Worm (Caenorhabditis elegans) whole organism, L2 larva: Measurements from ENCODE around the gene srz-99.

Experiments used
- C34F6.9 ChIP-seq: fragments of 150-350 bp; optimal IDR thresholded peaks from 2 replicates; lab custom pipeline; 2014; ENCODE audit warnings: missing biosample characterization, missing genetic modification characterization
- F13H6.1 ChIP-seq: sonication (generic microtip); optimal IDR thresholded peaks from 2 replicates; lab custom pipeline; 2016; ENCODE audit warnings: missing genetic modification characterization, missing compliant biosample characterization
- ZK546.5 ChIP-seq: sonication (generic microtip); optimal IDR thresholded peaks from 2 replicates; lab custom pipeline; 2017; ENCODE audit warnings: missing biosample characterization, missing genetic modification characterization
- alr-1 ChIP-seq: fragments of 150-350 bp; optimal IDR thresholded peaks from 2 replicates; lab custom pipeline; 2014; ENCODE audit warnings: missing biosample characterization, missing genetic modification characterization
- aly-2 ChIP-seq: fragments of 150-350 bp; optimal IDR thresholded peaks from 2 replicates; lab custom pipeline; 2014; ENCODE audit warnings: missing biosample characterization, missing genetic modification characterization
- ama-1 ChIP-seq: fragments of 150-350 bp; optimal IDR thresholded peaks from 2 replicates; lab custom pipeline; 2018; ENCODE audit warnings: inconsistent platforms
- ceh-16 ChIP-seq: fragments of 150-350 bp; optimal IDR thresholded peaks from 2 replicates; lab custom pipeline; 2014; ENCODE audit warnings: missing biosample characterization, missing genetic modification characterization
- ceh-82 ChIP-seq: fragments of 150-350 bp; optimal IDR thresholded peaks from 2 replicates; lab custom pipeline; 2014; ENCODE audit warnings: missing biosample characterization, missing genetic modification characterization
- dmd-4 ChIP-seq: sonication (generic microtip); optimal IDR thresholded peaks from 2 replicates; lab custom pipeline; 2017; ENCODE audit warnings: missing biosample characterization, missing genetic modification characterization
- egl-27 ChIP-seq: sonication (generic microtip); optimal IDR thresholded peaks from 3 replicates; lab custom pipeline; 2017; ENCODE audit warnings: missing biosample characterization, missing genetic modification reagents, missing genetic modification characterization
- elt-1 ChIP-seq: fragments of 150-350 bp; optimal IDR thresholded peaks from 2 replicates; lab custom pipeline; 2014; ENCODE audit warnings: missing biosample characterization, missing genetic modification characterization
- fos-1 ChIP-seq: fragments of 150-350 bp; optimal IDR thresholded peaks from 2 replicates; lab custom pipeline; 2014; ENCODE audit warnings: missing biosample characterization, missing genetic modification characterization
- gmeb-1 ChIP-seq: fragments of 150-350 bp; optimal IDR thresholded peaks from 2 replicates; lab custom pipeline; 2014; ENCODE audit warnings: missing biosample characterization, missing genetic modification characterization
- lin-11 ChIP-seq: fragments of 150-350 bp; sonication (generic microtip); optimal IDR thresholded peaks from 2 replicates; lab custom pipeline; 2014; ENCODE audit warnings: missing biosample characterization, missing genetic modification characterization, inconsistent platforms, mixed read lengths
- lin-13 ChIP-seq: fragments of 150-350 bp; optimal IDR thresholded peaks from 2 replicates; lab custom pipeline; 2014; ENCODE audit warnings: missing biosample characterization, missing genetic modification reagents, missing genetic modification characterization
- lin-39 ChIP-seq: fragments of 150-350 bp; optimal IDR thresholded peaks from 2 replicates; lab custom pipeline; 2014; ENCODE audit warnings: missing biosample characterization, missing genetic modification reagents, missing genetic modification characterization
- lsy-2 ChIP-seq, 2 experiments: fragments of 150-350 bp in 1 of 2; sonication (generic microtip) in 1 of 2; optimal IDR thresholded peaks; 2 replicates each; lab custom pipeline; 2014 to 2017; ENCODE audit warnings: missing biosample characterization in 2 of 2, missing genetic modification characterization in 2 of 2
- mab-5 ChIP-seq: fragments of 150-350 bp; optimal IDR thresholded peaks from 2 replicates; lab custom pipeline; 2014; ENCODE audit warnings: missing biosample characterization, missing genetic modification characterization
- mbf-1 ChIP-seq: sonication (generic microtip); optimal IDR thresholded peaks from 2 replicates; lab custom pipeline; 2017; ENCODE audit warnings: missing biosample characterization, missing genetic modification characterization
- mdl-1 ChIP-seq, 2 experiments: fragments of 150-350 bp in 1 of 2; sonication (generic microtip) in 1 of 2; optimal IDR thresholded peaks; 2 replicates each; lab custom pipeline; 2017; ENCODE audit warnings: missing biosample characterization in 2 of 2, missing genetic modification characterization in 2 of 2
- nhr-10 ChIP-seq: sonication (generic microtip); optimal IDR thresholded peaks from 2 replicates; lab custom pipeline; 2017; ENCODE audit warnings: missing biosample characterization, missing genetic modification characterization
- nhr-11 ChIP-seq: fragments of 150-350 bp; optimal IDR thresholded peaks from 2 replicates; lab custom pipeline; 2014; ENCODE audit warnings: missing biosample characterization, missing genetic modification characterization
- nhr-12 ChIP-seq: fragments of 150-350 bp; optimal IDR thresholded peaks from 2 replicates; lab custom pipeline; 2014; ENCODE audit warnings: missing biosample characterization, missing genetic modification characterization
- nhr-129 ChIP-seq: fragments of 150-350 bp; optimal IDR thresholded peaks from 2 replicates; lab custom pipeline; 2014; ENCODE audit warnings: missing biosample characterization, missing genetic modification characterization
- nhr-21 ChIP-seq: fragments of 150-350 bp; optimal IDR thresholded peaks from 2 replicates; lab custom pipeline; 2014; ENCODE audit warnings: missing biosample characterization, missing genetic modification characterization
- nhr-23 ChIP-seq: fragments of 150-350 bp; optimal IDR thresholded peaks from 2 replicates; lab custom pipeline; 2014; ENCODE audit warnings: missing biosample characterization, missing genetic modification reagents, missing genetic modification characterization
- nhr-237 ChIP-seq: fragments of 150-350 bp; optimal IDR thresholded peaks from 2 replicates; lab custom pipeline; 2014; ENCODE audit warnings: missing biosample characterization, missing genetic modification characterization
- nhr-25 ChIP-seq: fragments of 150-350 bp; sonication (generic microtip); optimal IDR thresholded peaks from 3 replicates; lab custom pipeline; 2014; ENCODE audit warnings: missing biosample characterization, missing genetic modification characterization
- nhr-6 ChIP-seq: fragments of 150-350 bp; optimal IDR thresholded peaks from 2 replicates; lab custom pipeline; 2014; ENCODE audit warnings: missing biosample characterization, missing genetic modification characterization
- nhr-77 ChIP-seq: fragments of 150-350 bp; optimal IDR thresholded peaks from 2 replicates; lab custom pipeline; 2014; ENCODE audit warnings: missing biosample characterization, missing genetic modification characterization
- peb-1 ChIP-seq: fragments of 150-350 bp; optimal IDR thresholded peaks from 2 replicates; lab custom pipeline; 2014; ENCODE audit warnings: missing biosample characterization, missing genetic modification characterization
- sma-3 ChIP-seq: sonication (generic microtip); optimal IDR thresholded peaks from 2 replicates; lab custom pipeline; 2016; ENCODE audit warnings: missing genetic modification reagents, missing genetic modification characterization, missing compliant biosample characterization
- sma-9 ChIP-seq, 2 experiments: fragments of 150-350 bp in 1 of 2; sonication (generic microtip) in 1 of 2; optimal IDR thresholded peaks; 2 replicates each; lab custom pipeline; 2014 to 2016; ENCODE audit warnings: missing genetic modification characterization in 2 of 2, mild to moderate bottlenecking in 1 of 2, missing biosample characterization in 1 of 2, missing compliant biosample characterization in 1 of 2, missing genetic modification reagents in 1 of 2, moderate library complexity in 1 of 2
- unc-39 ChIP-seq: fragments of 150-350 bp; optimal IDR thresholded peaks from 2 replicates; lab custom pipeline; 2014; ENCODE audit warnings: missing biosample characterization, missing genetic modification characterization
- unc-62 ChIP-seq: fragments of 150-350 bp; optimal IDR thresholded peaks from 2 replicates; lab custom pipeline; 2014; ENCODE audit warnings: missing biosample characterization, missing genetic modification reagents, missing genetic modification characterization
- ztf-11 ChIP-seq: sonication (generic microtip); optimal IDR thresholded peaks from 2 replicates; lab custom pipeline; 2017; ENCODE audit warnings: missing biosample characterization, missing genetic modification characterization
- ztf-4 ChIP-seq: fragments of 150-350 bp; optimal IDR thresholded peaks from 2 replicates; lab custom pipeline; 2014; ENCODE audit warnings: missing biosample characterization, missing genetic modification characterization

Gene srz-99

ce11 chrV:16728431-16728830 is 1.6 kb upstream of the srz-99 start, which contains the start of gene fbxa-127:
TSS of gene fbxa-127 (plus strand) at chrV:16728731.
- peak; percentile 60 for TF ChIP-seq fos-1 (tag; lab: Kevin White, UChicago)
- no peak for TF ChIP-seq unc-62

DNA sequence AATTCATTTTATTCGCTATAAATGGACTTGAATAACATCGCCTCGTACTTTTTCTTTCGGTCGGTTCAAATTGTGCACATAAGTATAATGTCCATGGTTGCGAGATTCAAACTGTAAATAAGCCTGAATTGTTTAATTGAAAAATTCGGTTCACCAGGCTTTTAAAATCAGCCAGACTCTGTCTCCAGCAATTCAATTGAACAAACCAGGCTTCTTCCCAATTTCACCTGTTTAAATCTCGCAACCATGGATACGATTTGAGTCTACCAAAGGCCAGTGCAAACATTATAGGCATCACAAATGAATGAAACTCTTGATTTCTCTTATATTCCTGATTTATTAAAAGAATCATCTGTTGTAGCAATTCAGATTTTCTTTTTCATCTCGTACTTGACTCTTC is 1.5 kb downstream of the srz-99 start, which contains the start of gene srz-100:
srz-100 (plus strand) TSS at position 301 of the 400 bp plus-strand sequence.
- no peak for TF ChIP-seq gmeb-1 (tag; lab: Kevin White, UChicago)
- no peak for TF ChIP-seq nhr-11 (tag; lab: Kevin White, UChicago)
- TF ChIP-seq nhr-12 (tag; lab: Kevin White, UChicago) = no peak
- TF ChIP-seq ama-1 (lab: Kevin White, UChicago) = no peak
- TF ChIP-seq nhr-6 (tag; lab: Kevin White, UChicago) = no peak
- TF ChIP-seq ZK546.5 = no peak
- no peak for TF ChIP-seq sma-3 (GFP tag; lab: Kevin White, UChicago)
- TF ChIP-seq lin-39 (tag; lab: Kevin White, UChicago) = no peak
- no peak for TF ChIP-seq mab-5
- TF ChIP-seq C34F6.9 (tag; lab: Kevin White, UChicago) = no peak
- no peak for TF ChIP-seq unc-39 (tag; lab: Kevin White, UChicago)

DNA sequence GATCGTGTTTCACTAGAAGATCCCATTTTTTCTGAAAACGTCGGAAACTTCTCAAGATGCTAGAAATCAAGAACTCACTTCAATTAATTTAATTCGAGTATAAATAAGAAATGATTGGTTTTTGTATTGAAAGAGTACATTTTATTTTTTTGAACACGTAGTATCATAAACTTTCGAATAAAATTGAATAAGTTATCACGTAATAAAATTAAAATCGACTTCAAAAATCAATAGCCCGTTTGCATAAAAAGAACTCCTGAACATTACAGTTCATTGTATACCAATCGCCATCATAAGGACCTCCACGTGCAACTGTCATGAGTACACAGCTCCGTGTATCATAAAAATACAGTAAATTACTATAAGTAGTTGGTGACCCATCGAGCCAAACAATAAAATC is 3.6 kb downstream of the srz-99 start, which contains the start of gene T25E12.16:
T25E12.16 (minus strand) TSS at position 101 of the 400 bp plus-strand sequence.
- TF ChIP-seq mbf-1 = no peak
- TF ChIP-seq nhr-25 (tag; lab: Kevin White, UChicago) = no peak
- TF ChIP-seq nhr-10 (tag; lab: Kevin White, UChicago) = no peak
- no peak for TF ChIP-seq ztf-4
- no peak for TF ChIP-seq mdl-1 (tag; optimal IDR thresholded peaks at IDR 0.05; lab: Kevin White, UChicago)
- TF ChIP-seq ceh-82 (tag; lab: Kevin White, UChicago) = no peak
- TF ChIP-seq nhr-23 = no peak
- no peak for TF ChIP-seq alr-1 (tag; lab: Kevin White, UChicago)
- no peak for TF ChIP-seq gmeb-1 (tag; lab: Kevin White, UChicago)
- TF ChIP-seq sma-9 (GFP tag; optimal IDR thresholded peaks at IDR 0.05; lab: Kevin White, UChicago) = no peak
- no peak for TF ChIP-seq sma-9 (tag; optimal IDR thresholded peaks at IDR 0.05; lab: Kevin White, UChicago)
- no peak for TF ChIP-seq nhr-129 (tag; lab: Kevin White, UChicago)
- no peak for TF ChIP-seq nhr-11 (tag; lab: Kevin White, UChicago)
- TF ChIP-seq ceh-16 = no peak
- TF ChIP-seq, all 48 proteins: peak for 0

DNA sequence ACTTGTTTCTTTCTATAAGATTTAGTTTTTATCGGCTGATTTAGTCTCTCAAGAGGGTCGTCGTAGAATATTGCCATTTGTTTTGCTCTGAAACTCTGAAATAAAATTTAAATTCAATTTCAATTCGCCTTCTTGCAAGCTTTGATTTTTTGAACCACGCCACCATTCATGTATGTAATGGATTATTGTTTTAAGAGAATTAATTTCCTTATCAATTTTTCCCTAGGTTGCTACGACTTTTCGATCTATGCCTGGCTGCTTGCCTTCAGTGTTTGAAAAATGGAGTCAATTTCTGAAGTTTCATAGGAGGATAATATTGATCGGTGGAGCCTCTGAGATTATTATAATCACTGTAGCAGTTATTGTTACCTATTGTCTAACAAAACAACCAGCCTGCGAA is 5.5 kb downstream of the srz-99 start, which contains the start of the genes clec-38 and clec-34:
clec-38 (minus strand) TSS at position 101 of the 400 bp plus-strand sequence.
clec-34 (plus strand) TSS at position 248 of the 400 bp plus-strand sequence.
- TF ChIP-seq dmd-4 (tag; lab: Kevin White, UChicago) = no peak
- no peak for TF ChIP-seq nhr-11 (tag; lab: Kevin White, UChicago)

DNA sequence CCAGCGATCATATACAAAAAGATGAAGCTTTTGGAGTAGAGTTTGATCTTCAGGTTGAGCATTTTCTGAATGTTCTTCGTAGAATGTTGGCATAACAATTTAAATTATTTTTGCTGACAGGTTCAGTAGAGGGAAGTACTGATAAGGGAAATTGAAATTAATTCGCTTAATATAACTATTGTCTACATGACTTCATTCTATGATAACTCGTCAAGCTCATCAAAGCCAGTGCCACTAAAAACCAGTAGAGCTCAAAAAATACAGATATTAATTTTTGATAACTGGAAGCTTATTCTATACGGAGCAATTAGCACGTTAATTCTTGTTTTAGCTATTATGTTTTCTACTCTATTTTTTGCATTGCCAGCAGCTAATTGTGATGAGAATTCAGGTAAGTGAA is 9.0 kb downstream of the srz-99 start, which contains the start of the genes clec-29 and clec-39:
clec-29 (minus strand) TSS at position 101 of the 400 bp plus-strand sequence.
clec-39 (plus strand) TSS at position 169 of the 400 bp plus-strand sequence.
- TF ChIP-seq nhr-21 (tag; lab: Kevin White, UChicago) (no peak), unc-39 (tag; lab: Kevin White, UChicago) (no peak), nhr-10 (tag; lab: Kevin White, UChicago) (no peak), C34F6.9 (tag; lab: Kevin White, UChicago) (no peak), peb-1 (tag; lab: Kevin White, UChicago) (no peak), sma-9 (GFP tag; optimal IDR thresholded peaks at IDR 0.05; lab: Kevin White, UChicago) (no peak), sma-9 (tag; optimal IDR thresholded peaks at IDR 0.05; lab: Kevin White, UChicago) (no peak), lin-13 (no peak), lin-11 (no peak), ztf-11 (tag; lab: Kevin White, UChicago) (no peak)

DNA sequence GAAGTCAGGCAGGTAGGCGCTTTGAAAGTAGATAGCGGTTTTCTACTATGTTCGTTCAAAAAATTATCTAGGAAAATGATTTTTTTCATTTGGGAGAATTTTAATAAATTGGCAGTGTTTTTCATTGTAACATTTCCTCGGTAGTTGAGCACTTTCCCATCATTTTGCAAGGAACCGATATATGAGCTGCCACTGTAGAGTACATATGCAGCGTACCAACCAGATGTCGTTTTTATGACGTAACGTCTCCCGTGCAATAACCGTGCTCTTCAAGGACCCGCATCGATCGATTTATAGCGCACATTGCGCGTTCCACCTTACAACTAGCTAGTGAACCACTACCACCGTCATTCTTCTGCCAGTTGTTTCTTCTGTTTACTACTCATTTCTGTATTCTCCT is 12.1 kb downstream of the srz-99 start, which contains the start of gene T25E12.6:
T25E12.6 (plus strand) TSS at position 301 of the 400 bp plus-strand sequence.
- no peak for TF ChIP-seq nhr-11 (tag; lab: Kevin White, UChicago)
- no peak for TF ChIP-seq F13H6.1 (tag; lab: Kevin White, UChicago)
- no peak for TF ChIP-seq nhr-21 (tag; lab: Kevin White, UChicago)
- no peak for TF ChIP-seq mab-5
- TF ChIP-seq egl-27 (tag; lab: Kevin White, UChicago) = no peak
- TF ChIP-seq aly-2 (tag; lab: Kevin White, UChicago) = no peak
- no peak for TF ChIP-seq lsy-2 (tag; optimal IDR thresholded peaks at IDR 0.05; lab: Kevin White, UChicago)
- TF ChIP-seq nhr-25 (tag; lab: Kevin White, UChicago) = no peak
- no peak for TF ChIP-seq nhr-10 (tag; lab: Kevin White, UChicago)
- TF ChIP-seq nhr-12 (tag; lab: Kevin White, UChicago) = no peak
- no peak for TF ChIP-seq nhr-237 (tag; lab: Kevin White, UChicago)
- TF ChIP-seq gmeb-1 (tag; lab: Kevin White, UChicago) = no peak
- TF ChIP-seq nhr-77 = no peak
- no peak for TF ChIP-seq nhr-6 (tag; lab: Kevin White, UChicago)
- no peak for TF ChIP-seq elt-1 (tag; lab: Kevin White, UChicago)
- TF ChIP-seq, all 48 proteins: peak for 0
